Fruit fly (Drosophila melanogaster) whole organism: Measurements from ENCODE around the gene CG32767.

ENCODE experiments used
- CG8478 ChIP-seq: fragments of >200 bp; optimal IDR thresholded peaks from 2 replicates; lab custom pipeline; 2018; ENCODE audit warnings: inconsistent platforms
- Dll ChIP-seq: fragments of >200 bp; optimal IDR thresholded peaks from 2 replicates; lab custom pipeline; 2017
- EcR ChIP-seq, 2 experiments: fragments of >200 bp; optimal IDR thresholded peaks; 2 replicates each; lab custom pipeline; 2017; ENCODE audit warnings: missing biosample characterization in 2 of 2, missing genetic modification characterization in 2 of 2, missing genetic modification reagents in 2 of 2
- pan ChIP-seq: fragments of >200 bp; optimal IDR thresholded peaks from 2 replicates; lab custom pipeline; 2017
- psq ChIP-seq: fragments of >200 bp; optimal IDR thresholded peaks from 2 replicates; lab custom pipeline; 2017
- usp ChIP-seq: fragments of >200 bp; optimal IDR thresholded peaks from 2 replicates; lab custom pipeline; 2017; ENCODE audit warnings: missing biosample characterization, missing genetic modification characterization, mixed read lengths

- TF ChIP-seq CG8478 (lab: Kevin White, UChicago) (no peak), EcR (GFP tag; optimal IDR thresholded peaks at IDR 0.05; lab: Kevin White, UChicago) (no peak), usp (GFP tag; lab: Kevin White, UChicago) (no peak), psq (lab: Kevin White, UChicago) (no peak), Dll (no peak), pan (lab: Kevin White, UChicago) (no peak)
Observed at dm6 chrX:5091757-5092348, 7.3 kb upstream of the CG32767 start.
